Fruit fly (Drosophila melanogaster) whole organism, embryonic: Measurements from ENCODE around the gene NFAT.
A peak's percentile ranks its signal among the peaks of the same experiment; 100 is the strongest.

ENCODE experiments used
- Antp ChIP-seq: fragments of 200-800 bp; sonication (Bioruptor generic); optimal IDR thresholded peaks from 3 replicates; lab custom pipeline; 2016; ENCODE audit warnings: missing biosample characterization, missing genetic modification characterization
- BtbVII ChIP-seq: fragments of 200-800 bp; sonication (Bioruptor generic); optimal IDR thresholded peaks from 3 replicates; lab custom pipeline; 2017; ENCODE audit warnings: missing biosample characterization, mild to moderate bottlenecking, missing genetic modification characterization
- C15 ChIP-seq: fragments of 200-800 bp; sonication (Bioruptor generic); IDR thresholded peaks from 3 replicates; pipeline ENCODE4 v1.3.6; 2022; ENCODE audit warnings: missing biosample characterization, missing genetic modification characterization
- CG1602 ChIP-seq: fragments of 200-800 bp; sonication (Bioruptor generic); optimal IDR thresholded peaks from 3 replicates; lab custom pipeline; 2016; ENCODE audit warnings: missing biosample characterization, missing genetic modification characterization
- CG18476 ChIP-seq: fragments of 200-800 bp; sonication (Bioruptor generic); optimal IDR thresholded peaks from 2 replicates; lab custom pipeline; 2016; ENCODE audit warnings: missing biosample characterization, mild to moderate bottlenecking, missing genetic modification characterization
- CG2712 ChIP-seq: fragments of 200-800 bp; optimal IDR thresholded peaks from 3 replicates; lab custom pipeline; 2019; ENCODE audit warnings: missing biosample characterization, mild to moderate bottlenecking, missing genetic modification characterization, moderate library complexity
- CG2889 ChIP-seq: fragments of 200-800 bp; sonication (Bioruptor generic); IDR thresholded peaks from 3 replicates; pipeline ENCODE4 v1.3.6; 2022; ENCODE audit warnings: missing biosample characterization, missing genetic modification characterization
- CG30431 ChIP-seq: fragments of 200-800 bp; sonication (Bioruptor generic); optimal IDR thresholded peaks from 2 replicates; lab custom pipeline; 2017; ENCODE audit warnings: missing biosample characterization, missing genetic modification characterization
- CG32767 ChIP-seq: fragments of 200-800 bp; sonication (Bioruptor generic); IDR thresholded peaks from 2 replicates; pipeline ENCODE4 v1.3.6; 2022; ENCODE audit warnings: missing biosample characterization, missing genetic modification characterization
- CG3847 ChIP-seq: fragments of 200-800 bp; sonication (Bioruptor generic); IDR thresholded peaks from 2 replicates; pipeline ENCODE4 v1.3.6; 2022; ENCODE audit warnings: missing biosample characterization, missing genetic modification characterization
- CG4424 ChIP-seq: fragments of 200-800 bp; sonication (Bioruptor generic); optimal IDR thresholded peaks from 3 replicates; lab custom pipeline; 2016; ENCODE audit warnings: missing biosample characterization, missing genetic modification characterization
- CG4617 ChIP-seq: fragments of 200-800 bp; sonication (Bioruptor generic); optimal IDR thresholded peaks from 3 replicates; lab custom pipeline; 2016; ENCODE audit warnings: missing biosample characterization, missing genetic modification characterization, borderline replicate concordance
- CG4707 ChIP-seq: fragments of 200-800 bp; sonication (Bioruptor generic); optimal IDR thresholded peaks from 2 replicates; lab custom pipeline; 2018; ENCODE audit warnings: missing biosample characterization, mild to moderate bottlenecking, missing genetic modification characterization, moderate library complexity
- CG4854 ChIP-seq: fragments of 200-800 bp; sonication (Bioruptor generic); optimal IDR thresholded peaks from 2 replicates; lab custom pipeline; 2016; ENCODE audit warnings: missing biosample characterization, missing genetic modification characterization, inconsistent platforms
- CG6175 ChIP-seq: fragments of 200-800 bp; sonication (Bioruptor generic); IDR thresholded peaks from 3 replicates; pipeline ENCODE4 v1.3.6; 2022; ENCODE audit warnings: missing biosample characterization, missing genetic modification characterization
- CG6689 ChIP-seq: fragments of 200-800 bp; sonication (Bioruptor generic); IDR thresholded peaks from 2 replicates; pipeline ENCODE4 v1.3.6; 2022; ENCODE audit warnings: missing biosample characterization, missing genetic modification characterization
- CG7963 ChIP-seq: fragments of 200-800 bp; sonication (Bioruptor generic); IDR thresholded peaks from 3 replicates; pipeline ENCODE4 v1.3.6; 2022; ENCODE audit warnings: missing biosample characterization, missing genetic modification characterization; ENCODE audit not compliant: partially characterized antibody
- CG8944 ChIP-seq: fragments of 200-800 bp; sonication (Bioruptor generic); optimal IDR thresholded peaks from 3 replicates; lab custom pipeline; 2016; ENCODE audit warnings: missing biosample characterization, missing genetic modification characterization
- Dp ChIP-seq: fragments of 200-800 bp; sonication (Bioruptor generic); optimal IDR thresholded peaks from 2 replicates; lab custom pipeline; 2018; ENCODE audit warnings: missing biosample characterization, mild to moderate bottlenecking, missing genetic modification characterization, moderate library complexity
- Gug ChIP-seq: fragments of 200-800 bp; sonication (Bioruptor generic); IDR thresholded peaks from 4 replicates; pipeline ENCODE4 v1.3.6; 2022; ENCODE audit warnings: missing biosample characterization, missing genetic modification characterization
- HLH4C ChIP-seq: fragments of 200-800 bp; sonication (Bioruptor generic); IDR thresholded peaks from 3 replicates; pipeline ENCODE4 v1.3.6; 2022; ENCODE audit warnings: missing biosample characterization, missing genetic modification characterization; ENCODE audit not compliant: partially characterized antibody
- HmgZ ChIP-seq: fragments of 200-800 bp; sonication (Bioruptor generic); optimal IDR thresholded peaks from 2 replicates; lab custom pipeline; 2018; ENCODE audit warnings: missing biosample characterization, mild to moderate bottlenecking, missing genetic modification characterization
- MTF-1 ChIP-seq: fragments of 200-800 bp; sonication (Bioruptor generic); optimal IDR thresholded peaks from 2 replicates; lab custom pipeline; 2018; ENCODE audit warnings: missing biosample characterization, mild to moderate bottlenecking, missing genetic modification characterization, borderline replicate concordance
- Oli ChIP-seq: fragments of 200-800 bp; sonication (Bioruptor generic); optimal IDR thresholded peaks from 2 replicates; lab custom pipeline; 2018; ENCODE audit warnings: missing biosample characterization, mild to moderate bottlenecking, missing genetic modification characterization, moderate library complexity
- PHDP ChIP-seq: fragments of 200-800 bp; sonication (Bioruptor generic); optimal IDR thresholded peaks from 3 replicates; lab custom pipeline; 2018; ENCODE audit warnings: missing biosample characterization, mild to moderate bottlenecking, missing genetic modification characterization, moderate library complexity
- Ptx1 ChIP-seq: fragments of 200-800 bp; sonication (Bioruptor generic); IDR thresholded peaks from 2 replicates; pipeline ENCODE4 v1.3.6; 2022; ENCODE audit warnings: missing biosample characterization, missing genetic modification characterization
- Trl ChIP-seq, 3 experiments: fragments of >200 bp in 2 of 3; fragments of 200-800 bp in 1 of 3; sonication (Bioruptor generic) in 1 of 3; optimal IDR thresholded peaks; 2 replicates in 1 of 3; 3 replicates in 2 of 3; lab custom pipeline; 2016 to 2017; ENCODE audit warnings: missing biosample characterization in 1 of 3, missing genetic modification characterization in 1 of 3
- Usf ChIP-seq: fragments of 200-800 bp; sonication (Bioruptor generic); optimal IDR thresholded peaks from 2 replicates; lab custom pipeline; 2017; ENCODE audit warnings: missing genotype, missing biosample characterization, missing genetic modification characterization
- Vsx1 ChIP-seq: fragments of 200-800 bp; sonication (Bioruptor generic); optimal IDR thresholded peaks from 2 replicates; lab custom pipeline; 2017; ENCODE audit warnings: missing biosample characterization, mild to moderate bottlenecking, missing genetic modification characterization, missing genetic modification reagents
- aop ChIP-seq: fragments of 200-800 bp; sonication (Bioruptor generic); IDR thresholded peaks from 2 replicates; pipeline ENCODE4 v1.3.6; 2022; ENCODE audit warnings: missing biosample characterization, missing genetic modification characterization
- ash1 ChIP-seq: fragments of 200-800 bp; sonication (Bioruptor generic); optimal IDR thresholded peaks from 2 replicates; lab custom pipeline; 2018; ENCODE audit warnings: missing biosample characterization, mild to moderate bottlenecking, missing genetic modification characterization
- br ChIP-seq: fragments of >200 bp; optimal IDR thresholded peaks from 2 replicates; lab custom pipeline; 2017
- dm ChIP-seq: fragments of 200-800 bp; sonication (Bioruptor generic); optimal IDR thresholded peaks from 3 replicates; lab custom pipeline; 2016; ENCODE audit warnings: missing biosample characterization, missing genetic modification characterization
- ewg ChIP-seq: fragments of 200-800 bp; sonication (Bioruptor generic); optimal IDR thresholded peaks from 3 replicates; lab custom pipeline; 2017; ENCODE audit warnings: mild to moderate bottlenecking, missing biosample characterization, missing genetic modification reagents, missing genetic modification characterization
- fd102C ChIP-seq: fragments of 200-800 bp; sonication (Bioruptor generic); optimal IDR thresholded peaks from 2 replicates; lab custom pipeline; 2018; ENCODE audit warnings: missing biosample characterization, mild to moderate bottlenecking, missing genetic modification characterization, moderate library complexity
- fd96Cb ChIP-seq: fragments of 200-800 bp; sonication (Bioruptor generic); optimal IDR thresholded peaks from 2 replicates; lab custom pipeline; 2018; ENCODE audit warnings: missing biosample characterization, mild to moderate bottlenecking, missing genetic modification characterization, moderate library complexity
- gem ChIP-seq: fragments of 200-800 bp; sonication (Bioruptor generic); optimal IDR thresholded peaks from 2 replicates; lab custom pipeline; 2019; ENCODE audit warnings: missing biosample characterization, mild to moderate bottlenecking, missing genetic modification characterization, moderate library complexity
- ham ChIP-seq: fragments of 200-800 bp; sonication (Bioruptor generic); IDR thresholded peaks from 2 replicates; pipeline ENCODE4 v1.3.6; 2022; ENCODE audit warnings: missing biosample characterization, missing genetic modification characterization
- insv ChIP-seq, 2 experiments: fragments of 200-800 bp; sonication (Bioruptor generic); optimal IDR thresholded peaks; 3 replicates each; lab custom pipeline; 2016 to 2018; ENCODE audit warnings: missing biosample characterization in 2 of 2, missing genetic modification characterization in 2 of 2
- kah ChIP-seq: fragments of 200-800 bp; sonication (Bioruptor generic); optimal IDR thresholded peaks from 2 replicates; lab custom pipeline; 2018; ENCODE audit warnings: missing biosample characterization, mild to moderate bottlenecking, missing genetic modification characterization
- luna ChIP-seq: fragments of 200-800 bp; sonication (Bioruptor generic); optimal IDR thresholded peaks from 2 replicates; lab custom pipeline; 2016; ENCODE audit warnings: missing biosample characterization, missing genetic modification characterization
- nmo ChIP-seq: fragments of 200-800 bp; sonication (Bioruptor generic); optimal IDR thresholded peaks from 2 replicates; lab custom pipeline; 2018; ENCODE audit warnings: missing biosample characterization, mild to moderate bottlenecking, missing genetic modification characterization, moderate library complexity
- repo ChIP-seq: fragments of 200-800 bp; sonication (Bioruptor generic); optimal IDR thresholded peaks from 2 replicates; lab custom pipeline; 2016; ENCODE audit warnings: missing biosample characterization, missing genetic modification characterization
- salm ChIP-seq: fragments of 200-800 bp; sonication (Bioruptor generic); optimal IDR thresholded peaks from 2 replicates; lab custom pipeline; 2018; ENCODE audit warnings: missing biosample characterization, mild to moderate bottlenecking, missing genetic modification characterization
- seq ChIP-seq: fragments of 200-800 bp; sonication (Bioruptor generic); IDR thresholded peaks from 2 replicates; pipeline ENCODE4 v1.3.6; 2022; ENCODE audit warnings: missing biosample characterization, missing genetic modification characterization
- ssp ChIP-seq: fragments of 200-800 bp; sonication (Bioruptor generic); IDR thresholded peaks from 2 replicates; pipeline ENCODE4 v1.3.6; 2022; ENCODE audit warnings: missing biosample characterization, missing genetic modification characterization
- vfl ChIP-seq: fragments of 200-800 bp; sonication (Bioruptor generic); optimal IDR thresholded peaks from 2 replicates; lab custom pipeline; 2016; ENCODE audit warnings: missing biosample characterization, missing genetic modification characterization
- vvl ChIP-seq: fragments of 200-800 bp; sonication (Bioruptor generic); IDR thresholded peaks from 2 replicates; pipeline ENCODE4 v1.3.6; 2022; ENCODE audit warnings: missing biosample characterization, missing genetic modification characterization
- zfh2 ChIP-seq: fragments of 200-800 bp; sonication (Bioruptor generic); optimal IDR thresholded peaks from 2 replicates; lab custom pipeline; 2016; ENCODE audit warnings: missing biosample characterization, missing genetic modification characterization

Gene NFAT

DNA sequence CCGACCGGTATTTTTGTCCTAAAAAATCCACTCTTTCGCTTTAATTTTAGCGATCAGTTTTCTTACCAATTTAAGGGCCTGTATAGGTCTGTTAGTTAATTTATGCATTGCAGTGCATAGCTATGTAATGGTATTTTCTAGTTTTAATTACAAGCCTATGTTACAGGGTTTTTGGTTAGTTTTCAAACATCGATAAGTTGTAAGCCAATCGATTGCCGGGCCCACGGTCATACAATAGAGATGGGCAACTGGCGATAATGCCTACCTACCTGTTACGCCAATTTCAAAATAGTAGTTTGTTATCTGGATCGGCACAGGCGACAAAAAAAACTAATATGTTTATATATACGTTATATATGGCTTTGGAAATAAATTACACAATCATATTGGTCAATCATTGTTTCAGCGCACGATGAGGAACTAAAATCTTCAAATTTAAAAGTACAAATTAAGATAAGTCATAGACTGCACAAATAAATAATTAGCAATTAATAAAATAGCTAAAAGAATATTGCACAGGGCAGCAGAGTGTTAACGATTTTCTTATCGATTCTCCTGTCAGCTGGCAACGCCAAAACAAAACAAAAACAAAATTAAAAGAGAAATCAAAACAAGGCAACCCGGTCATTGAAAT, 8.0 kb upstream of the NFAT start, which contains the start of the genes tth and Tango2 (continued):
- TF ChIP-seq ewg (GFP tag; lab: Kevin White, UChicago): peak; percentile 45
- TF ChIP-seq C15 (GFP tag; lab: Robert Waterston, UW): 0 out of 3 replicates have a peak, but pooled peaks have one; percentile 49
- TF ChIP-seq gem (tag; lab: Kevin White, UChicago): peak; percentile 88
- peak; percentile 54 for TF ChIP-seq Antp
- TF ChIP-seq CG4617 (GFP tag; lab: Kevin White, UChicago): peak; percentile 27
- TF ChIP-seq zfh2 (GFP tag; lab: Kevin White, UChicago): peak; percentile 80
- peak; percentile 32; the same call in 1 of the 2 replicates for TF ChIP-seq CG32767 (GFP tag; lab: Robert Waterston, UW)
- peak; percentile 70 for TF ChIP-seq vfl (GFP tag; lab: Kevin White, UChicago)
- peak; percentile 68; the same call in 1 of the 3 replicates for TF ChIP-seq CG2889
- peak; percentile 72 for TF ChIP-seq Dp (GFP tag; lab: Kevin White, UChicago)
- no peak for TF ChIP-seq dm (GFP tag; lab: Kevin White, UChicago)
- TF ChIP-seq CG1602 (GFP tag; lab: Kevin White, UChicago): peak; percentile 75
- TF ChIP-seq CG7963 (GFP tag; lab: Robert Waterston, UW): no peak
- peak; percentile 52 for TF ChIP-seq CG8944 (GFP tag; lab: Kevin White, UChicago)
- TF ChIP-seq Vsx1 (GFP tag; lab: Kevin White, UChicago): no peak
- TF ChIP-seq vvl (GFP tag; lab: Robert Waterston, UW): peak; percentile 62
- no peak for TF ChIP-seq luna (GFP tag; lab: Kevin White, UChicago)
- peak; percentile 51 for TF ChIP-seq BtbVII
- peak; percentile 51 for TF ChIP-seq salm (tag; lab: Kevin White, UChicago)
- TF ChIP-seq HLH4C (GFP tag; lab: Robert Waterston, UW): peak; percentile 52; the same call in 2 of the 3 replicates
- peak; percentile 44; the same call in 1 of the 2 replicates for TF ChIP-seq ham (GFP tag; lab: Robert Waterston, UW)
- no peak for TF ChIP-seq Trl (optimal IDR thresholded peaks at IDR 0.05; lab: Kevin White, UChicago)
- TF ChIP-seq Trl (GFP tag; optimal IDR thresholded peaks at IDR 0.05; lab: Kevin White, UChicago): peak; percentile 68
- no peak for TF ChIP-seq fd102C (GFP tag; lab: Kevin White, UChicago)
- peak; percentile 75 for TF ChIP-seq CG3847 (GFP tag; lab: Robert Waterston, UW)
- TF ChIP-seq Oli (tag; lab: Kevin White, UChicago): peak; percentile 78
- no peak for TF ChIP-seq CG4707
- TF ChIP-seq nmo (GFP tag; lab: Kevin White, UChicago): peak; percentile 83
- TF ChIP-seq MTF-1 (GFP tag; lab: Kevin White, UChicago): no peak
- TF ChIP-seq CG4424 (GFP tag; lab: Kevin White, UChicago): peak; percentile 47
- peak; percentile 70 for TF ChIP-seq CG2712
- peak; percentile 60 for TF ChIP-seq CG18476
- no peak for TF ChIP-seq br (lab: Kevin White, UChicago)
- peak; percentile 70 for TF ChIP-seq CG6689 (GFP tag; lab: Robert Waterston, UW)
- peak; percentile 59 for TF ChIP-seq HmgZ (tag; lab: Kevin White, UChicago)
- no peak for TF ChIP-seq ssp (GFP tag; lab: Robert Waterston, UW)
- peak; percentile 50; the same call in 1 of the 2 replicates for TF ChIP-seq seq (GFP tag; lab: Robert Waterston, UW)
- peak in 1 of 2 experiments; percentile 9 for TF ChIP-seq insv (GFP tag; optimal IDR thresholded peaks at IDR 0.05; lab: Kevin White, UChicago)
- TF ChIP-seq fd96Cb: peak; percentile 43
- peak; percentile 18 for TF ChIP-seq kah (GFP tag; lab: Kevin White, UChicago)
- no peak for TF ChIP-seq CG30431 (GFP tag; lab: Kevin White, UChicago)
- peak; percentile 42; the same call in 1 of the 3 replicates for TF ChIP-seq CG6175 (GFP tag; lab: Robert Waterston, UW)
- peak; percentile 38 for TF ChIP-seq Usf (GFP tag; lab: Kevin White, UChicago)
- TF ChIP-seq CG4854: peak; percentile 3
- TF ChIP-seq Gug (GFP tag; lab: Robert Waterston, UW): peak; percentile 50; the same call in 2 of the 4 replicates
- TF ChIP-seq ash1 (GFP tag; lab: Kevin White, UChicago): no peak
- TF ChIP-seq PHDP (tag; lab: Kevin White, UChicago): peak; percentile 76
- peak; percentile 77 for TF ChIP-seq Ptx1 (GFP tag; lab: Robert Waterston, UW)
- no peak for TF ChIP-seq aop
- TF ChIP-seq repo: no peak
